Fruit fly (Drosophila melanogaster): ENCODE results near the gene CG1116.

CG1116 gene

dm6 chr3R:5263311-5264250 is 44.1 kb downstream of the CG1116 start (continued):
- TF ChIP-seq bowl (GFP tag; IDR thresholded peaks at IDR 0.05) (no peak), Tbp (GFP tag; optimal IDR thresholded peaks at IDR 0.05) (no peak), usp (GFP tag; optimal IDR thresholded peaks at IDR 0.05) (no peak), CG18262 (tag; optimal IDR thresholded peaks at IDR 0.05) (peak; percentile 92), CG18599 (GFP tag; optimal IDR thresholded peaks at IDR 0.05) (peak; percentile 87), CG12659 (GFP tag; optimal IDR thresholded peaks at IDR 0.05) (peak; percentile 94), Abd-B (GFP tag; optimal IDR thresholded peaks at IDR 0.05) (peak; percentile 87), CG14710 (tag; optimal IDR thresholded peaks at IDR 0.05) (peak; percentile 84), Mrtf (GFP tag; IDR thresholded peaks at IDR 0.05) (peak; percentile 66; the same call in 2 of the 3 replicates), fd102C (GFP tag; optimal IDR thresholded peaks at IDR 0.05) (no peak), salm (tag; optimal IDR thresholded peaks at IDR 0.05) (peak; percentile 78), PHDP (tag; optimal IDR thresholded peaks at IDR 0.05) (peak; percentile 89), D19B (GFP tag; optimal IDR thresholded peaks at IDR 0.05) (peak; percentile 63), Opbp (GFP tag; IDR thresholded peaks at IDR 0.05; ENCODE audit: partially characterized antibody) (peak; percentile 33; the same call in 1 of the 3 replicates), Bdp1 (GFP tag; optimal IDR thresholded peaks at IDR 0.05) (no peak), Rx (GFP tag; IDR thresholded peaks at IDR 0.05) (peak; percentile 42; the same call in 1 of the 2 replicates), Sox100B (GFP tag; optimal IDR thresholded peaks at IDR 0.05) (peak; percentile 95), CG16813 (GFP tag; IDR thresholded peaks at IDR 0.05; ENCODE audit: partially characterized antibody) (no peak), pho (GFP tag; optimal IDR thresholded peaks at IDR 0.05) (no peak), hkb (optimal IDR thresholded peaks at IDR 0.05) (no peak), hkb (GFP tag; IDR thresholded peaks at IDR 0.05) (peak; percentile 68), Dad (GFP tag; optimal IDR thresholded peaks at IDR 0.05) (no peak), CG31365 (tag; optimal IDR thresholded peaks at IDR 0.05) (no peak), exex (tag; optimal IDR thresholded peaks at IDR 0.05) (peak; percentile 24), CG14014 (GFP tag; IDR thresholded peaks at IDR 0.05) (peak; percentile 79), ci (GFP tag; IDR thresholded peaks at IDR 0.05) (peak; percentile 61; the same call in 1 of the 3 replicates), Bteb2 (GFP tag; optimal IDR thresholded peaks at IDR 0.05) (no peak), nerfin-1 (tag; optimal IDR thresholded peaks at IDR 0.05) (peak; percentile 71), Adf1 (GFP tag; IDR thresholded peaks at IDR 0.05) (peak; percentile 39), CG12299 (tag; optimal IDR thresholded peaks at IDR 0.05) (peak; percentile 81), CG9932 (GFP tag; IDR thresholded peaks at IDR 0.05) (peak; percentile 55; the same call in 1 of the 2 replicates), CG6854 (GFP tag; optimal IDR thresholded peaks at IDR 0.05) (peak; percentile 89), CG9876 (GFP tag; optimal IDR thresholded peaks at IDR 0.05) (no peak), sima (GFP tag; optimal IDR thresholded peaks at IDR 0.05) (no peak), CG10654 (GFP tag; optimal IDR thresholded peaks at IDR 0.05) (peak; percentile 65), Vsx1 (GFP tag; optimal IDR thresholded peaks at IDR 0.05) (peak; percentile 84), cg (GFP tag; optimal IDR thresholded peaks at IDR 0.05) (peak; percentile 97), sug (tag; optimal IDR thresholded peaks at IDR 0.05) (peak; percentile 50), CG3281 (GFP tag; optimal IDR thresholded peaks at IDR 0.05) (peak; percentile 91), CG7963 (GFP tag; IDR thresholded peaks at IDR 0.05; ENCODE audit: partially characterized antibody) (no peak), CG1792 (GFP tag; optimal IDR thresholded peaks at IDR 0.05) (no peak), cato (GFP tag; optimal IDR thresholded peaks at IDR 0.05; ENCODE audit: borderline replicate concordance) (no peak), phol (tag; optimal IDR thresholded peaks at IDR 0.05) (peak; percentile 91), bsh (GFP tag; optimal IDR thresholded peaks at IDR 0.05) (peak; percentile 42 to 82), BtbVII (GFP tag; optimal IDR thresholded peaks at IDR 0.05) (peak; percentile 89), CG17328 (GFP tag; IDR thresholded peaks at IDR 0.05) (peak; percentile 55), Sry-δ (GFP tag; optimal IDR thresholded peaks at IDR 0.05) (no peak), Hr3 (GFP tag; optimal IDR thresholded peaks at IDR 0.05) (peak; percentile 89)
